Worm (Caenorhabditis elegans) whole organism, dauer: ENCODE data around the gene M04C3.5.

Experiments
- unc-62 ChIP-seq: sonication (generic microtip); optimal IDR thresholded peaks from 2 replicates; lab custom pipeline; 2017; ENCODE audit warnings: missing biosample characterization, missing genetic modification reagents, missing genetic modification characterization

M04C3.5 gene

DNA sequence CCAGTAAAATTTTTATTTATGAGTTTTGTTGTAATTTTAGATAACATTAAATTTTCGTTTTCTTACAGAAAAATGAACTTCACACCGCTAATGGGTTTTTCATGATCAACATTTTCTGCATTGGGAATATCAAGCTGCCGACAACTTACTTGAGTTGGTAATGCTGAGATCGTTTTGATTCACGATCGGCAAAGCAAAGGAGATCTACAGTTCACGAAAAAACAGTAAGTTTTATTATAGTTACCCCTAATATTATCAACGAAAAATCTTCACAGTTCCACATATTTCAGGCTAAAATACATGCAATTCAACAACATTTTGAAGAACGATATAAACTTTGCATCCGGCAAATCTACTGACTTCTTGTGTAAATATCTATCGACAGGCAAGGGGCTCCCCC lies 33.0 kb downstream of the M04C3.5 start, which contains the start of gene Y43F8B.22:
TSS of gene Y43F8B.22 (plus strand) at position 301 of the 400 bp plus-strand sequence.
- TF ChIP-seq unc-62, result no peak

DNA sequence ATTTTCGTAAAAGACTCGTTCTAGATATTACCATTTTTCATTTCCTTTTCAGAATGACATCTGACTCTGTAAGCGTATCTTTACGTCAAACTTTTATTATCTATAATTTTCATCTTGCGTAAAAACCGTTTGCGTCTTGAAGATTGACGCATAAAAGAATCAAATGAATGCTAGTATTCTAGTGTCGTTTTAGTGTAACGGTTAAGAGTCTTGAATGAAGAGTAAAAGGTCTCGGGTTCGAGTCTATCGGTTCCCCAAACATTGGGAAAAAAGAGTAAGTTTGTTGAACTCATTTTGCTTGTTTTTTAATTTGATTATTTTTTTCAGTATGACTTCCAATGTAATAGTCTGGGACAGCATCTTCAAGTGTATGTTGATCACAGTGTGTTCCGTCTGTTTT lies 35.0 kb downstream of the M04C3.5 start, which contains the start of gene Y43F8B.17:
TSS of gene Y43F8B.17 (plus strand) at position 215 of the 400 bp plus-strand sequence.
- no peak for TF ChIP-seq unc-62

DNA sequence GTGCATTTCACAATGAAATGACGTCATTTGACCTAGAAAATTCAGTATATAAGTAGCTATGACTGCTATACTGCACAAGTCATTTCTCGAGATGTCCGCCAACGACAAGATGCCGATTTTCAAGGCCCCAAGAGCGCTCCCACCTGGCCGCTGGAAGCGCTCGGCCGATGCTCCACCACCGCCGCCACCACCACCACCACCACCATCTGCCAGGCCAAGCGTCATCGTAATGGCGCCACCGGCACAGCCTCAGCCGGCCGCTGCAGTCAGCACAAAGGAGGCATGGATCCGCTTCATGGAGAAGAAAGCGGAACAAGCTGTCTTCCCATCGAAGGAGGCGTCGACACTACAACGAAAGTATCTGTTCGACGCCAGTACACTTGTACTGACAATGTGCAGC lies 35.7 kb downstream of the M04C3.5 start, which contains the start of gene Y43F8B.28:
TSS of gene Y43F8B.28 (plus strand) at position 59 of the 400 bp plus-strand sequence.
- TF ChIP-seq unc-62, result no peak

DNA sequence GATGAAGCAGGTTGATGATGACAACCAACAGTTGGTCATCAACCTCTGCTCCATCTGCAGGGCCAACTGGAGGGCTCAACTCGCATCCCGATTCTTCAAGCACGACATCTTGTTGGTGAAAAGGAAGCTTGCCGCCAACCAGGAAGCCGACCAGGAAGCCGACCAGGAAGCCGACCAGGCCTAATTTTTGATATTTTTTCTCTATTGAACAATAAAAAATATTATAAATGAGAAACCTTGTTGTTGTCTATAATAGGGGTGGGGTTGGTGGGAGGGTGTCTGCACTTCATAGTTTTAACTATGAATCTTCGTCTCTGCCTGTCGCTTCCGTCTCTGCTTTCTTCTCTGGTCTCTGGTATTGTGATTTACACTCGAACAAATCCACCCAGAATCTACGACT lies 36.2 kb downstream of the M04C3.5 start, which contains the start of gene Y43F8B.18:
TSS of gene Y43F8B.18 (plus strand) at position 301 of the 400 bp plus-strand sequence.
- TF ChIP-seq unc-62, result no peak

DNA sequence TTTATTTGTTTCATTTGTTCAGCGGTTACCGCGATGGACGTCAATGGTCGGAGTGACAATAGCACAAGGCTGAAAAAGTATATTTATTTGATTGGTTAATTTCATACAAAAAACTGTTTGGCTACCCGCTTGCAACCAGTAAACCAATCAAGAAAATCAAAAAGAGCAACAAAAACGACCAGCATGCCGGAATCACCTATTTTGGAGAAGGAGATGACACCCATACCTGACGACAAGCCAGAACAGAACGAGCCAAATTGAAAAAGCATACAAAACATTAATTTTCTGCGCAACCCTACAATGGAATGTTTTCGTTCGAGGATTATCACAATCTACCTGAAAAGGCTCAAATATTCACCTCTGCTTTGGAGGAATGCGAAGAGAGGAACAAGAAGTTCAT lies 40.9 kb downstream of the M04C3.5 start, which contains the start of gene Y43F8B.7:
TSS of gene Y43F8B.7 (plus strand) at position 301 of the 400 bp plus-strand sequence.
- no peak for TF ChIP-seq unc-62

DNA sequence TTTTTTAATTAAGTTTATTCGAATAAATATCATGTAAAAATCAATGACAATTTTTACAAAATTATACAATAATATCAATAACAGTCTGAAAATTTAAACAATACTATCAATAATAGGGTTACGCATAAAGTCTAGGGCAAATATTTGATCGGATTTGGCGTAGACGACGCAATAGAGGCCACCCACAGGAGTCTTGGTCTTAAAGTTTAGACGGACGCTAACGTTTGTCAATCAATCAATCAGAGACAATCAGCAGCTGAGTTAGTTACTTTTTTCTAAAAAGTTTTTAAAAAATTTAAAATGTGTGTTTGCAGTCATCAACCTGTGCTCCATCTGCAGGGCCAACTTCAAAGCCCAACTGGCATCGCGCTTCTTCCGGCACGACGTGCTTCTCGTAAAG lies 41.8 kb downstream of the M04C3.5 start, which contains the start of gene Y43F8B.29:
TSS of gene Y43F8B.29 (plus strand) at position 301 of the 400 bp plus-strand sequence.
- no peak for TF ChIP-seq unc-62

DNA sequence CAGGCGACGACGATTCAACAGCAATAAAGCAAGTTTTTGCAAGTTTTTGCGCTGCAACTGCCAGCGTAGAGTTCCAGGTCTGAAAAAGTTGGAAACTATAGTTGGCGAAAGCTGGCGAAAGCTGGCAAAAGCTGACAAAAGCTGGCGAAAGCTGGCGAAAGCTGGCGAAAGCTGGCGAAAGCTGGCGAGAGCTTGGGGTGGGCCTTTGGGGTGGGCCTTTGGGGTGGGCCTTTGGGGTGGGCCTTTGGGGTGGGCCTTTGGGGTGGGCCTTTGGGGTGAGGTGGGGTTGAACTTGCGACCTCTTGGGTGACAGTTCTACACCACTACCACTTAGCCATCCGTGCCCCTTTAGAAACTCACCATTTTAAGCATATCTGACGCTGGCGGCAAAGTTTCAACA lies 45.6 kb downstream of the M04C3.5 start:
- no peak for TF ChIP-seq unc-62

DNA sequence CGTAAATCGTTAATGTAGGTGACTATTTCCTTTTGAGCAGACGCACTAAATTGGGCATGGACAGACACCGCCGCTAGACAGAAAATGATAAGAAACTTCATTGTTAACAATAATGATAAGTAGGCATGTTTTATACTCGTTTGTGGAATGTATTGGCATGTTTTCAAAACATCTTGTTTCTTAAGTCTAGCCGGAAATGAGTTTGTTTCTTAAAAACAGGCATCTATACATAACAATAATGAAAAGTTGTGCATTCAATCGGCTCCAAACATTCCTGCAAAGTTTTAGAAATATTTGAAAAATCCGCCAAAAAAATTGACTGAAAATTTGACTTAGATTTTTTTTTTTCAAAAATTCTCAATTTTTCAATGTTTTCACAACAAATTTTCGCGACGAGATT lies 46.1 kb downstream of the M04C3.5 start, which contains the start of gene scl-21:
TSS of gene scl-21 (minus strand) at position 101 of the 400 bp plus-strand sequence.
- TF ChIP-seq unc-62, result no peak

DNA sequence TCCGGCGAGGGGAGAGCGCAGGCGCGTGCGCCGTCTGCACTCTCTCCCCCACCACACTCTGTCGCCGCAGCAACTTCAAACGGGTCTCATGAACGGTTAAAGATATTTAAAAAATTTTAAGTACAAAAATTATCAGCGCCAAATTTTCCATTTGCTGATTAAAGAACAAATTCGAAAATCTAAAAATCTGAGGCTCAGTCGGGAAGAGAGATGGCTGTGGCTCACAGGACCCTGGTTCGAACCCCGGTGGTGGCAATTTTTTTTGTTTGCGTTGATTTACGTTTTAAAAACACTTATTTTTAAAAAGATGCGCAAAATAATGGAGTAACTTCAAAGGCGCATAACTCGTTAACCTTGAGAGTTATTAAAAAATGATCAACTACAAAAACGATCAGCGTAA lies 47.6 kb downstream of the M04C3.5 start:
- TF ChIP-seq unc-62, result no peak
